Fruit fly (Drosophila melanogaster): ENCODE measurements around the gene CG32756.

The CG32756 gene

DNA sequence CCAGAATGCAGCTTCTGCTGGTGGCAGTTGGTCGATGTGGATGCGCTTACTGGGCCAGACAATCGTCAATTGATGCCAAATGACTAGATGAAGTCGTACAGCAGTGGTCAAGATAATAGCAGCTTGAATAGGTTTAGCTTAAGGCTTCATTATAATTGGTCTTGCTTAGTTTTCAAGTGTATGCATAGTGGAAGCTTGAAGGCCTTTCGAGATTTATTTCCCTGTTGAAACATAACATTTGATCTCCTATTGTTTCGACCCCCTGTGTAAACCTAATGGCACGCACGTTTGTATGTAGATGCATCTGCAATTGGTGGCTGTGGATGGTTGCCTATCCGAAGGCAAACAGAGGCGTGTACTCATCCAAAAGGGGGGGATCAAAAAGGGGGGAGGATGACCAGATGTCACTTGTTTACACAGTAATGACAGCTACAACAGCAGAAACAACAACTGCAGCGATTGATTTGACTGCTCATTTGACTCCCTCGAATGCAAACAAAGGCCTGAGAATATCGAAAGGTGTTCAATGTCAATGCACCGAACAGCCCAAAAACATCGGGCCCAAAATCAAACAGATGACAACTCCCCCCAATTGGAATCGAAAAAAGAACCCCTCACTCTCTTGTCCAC lies 22.7 kb downstream of the CG32756 start (continued):
- TF ChIP-seq jigr1 (GFP tag; IDR thresholded peaks at IDR 0.05) (0 out of 3 replicates have a peak, but pooled peaks have one; percentile 16), Antp (GFP tag; optimal IDR thresholded peaks at IDR 0.05) (peak; percentile 38), Rx (GFP tag; IDR thresholded peaks at IDR 0.05) (0 out of 2 replicates have a peak, but pooled peaks have one; percentile 16), CG11398 (GFP tag; optimal IDR thresholded peaks at IDR 0.05) (peak; percentile 0), H2.0 (GFP tag; IDR thresholded peaks at IDR 0.05) (0 out of 2 replicates have a peak, but pooled peaks have one; percentile 20), D (optimal IDR thresholded peaks at IDR 0.05) (no peak), D (GFP tag; optimal IDR thresholded peaks at IDR 0.05) (peak; percentile 40), HLHmδ (GFP tag; optimal IDR thresholded peaks at IDR 0.05) (no peak), Spps (tag; optimal IDR thresholded peaks at IDR 0.05) (no peak), CHES-1-like (GFP tag; optimal IDR thresholded peaks at IDR 0.05) (no peak), CG3407 (GFP tag; optimal IDR thresholded peaks at IDR 0.05) (peak; percentile 8), Dll (GFP tag; IDR thresholded peaks at IDR 0.05; ENCODE audit: partially characterized antibody) (no peak), CG2889 (GFP tag; IDR thresholded peaks at IDR 0.05) (no peak), ase (GFP tag; IDR thresholded peaks at IDR 0.05) (0 out of 3 replicates have a peak, but pooled peaks have one; percentile 18), onecut (GFP tag; IDR thresholded peaks at IDR 0.05) (peak; percentile 24; the same call in 1 of the 2 replicates), CG12155 (GFP tag; optimal IDR thresholded peaks at IDR 0.05) (no peak), Oli (tag; optimal IDR thresholded peaks at IDR 0.05) (peak; percentile 50), CG11093 (GFP tag; IDR thresholded peaks at IDR 0.05) (no peak), Ada2b (GFP tag; IDR thresholded peaks at IDR 0.05) (no peak), Stat92E (GFP tag; optimal IDR thresholded peaks at IDR 0.05) (no peak), knrl (GFP tag; IDR thresholded peaks at IDR 0.05; ENCODE audit: partially characterized antibody) (no peak), Ravus (GFP tag; IDR thresholded peaks at IDR 0.05) (no peak), CG9817 (tag; optimal IDR thresholded peaks at IDR 0.05) (no peak), CG10267 (tag; optimal IDR thresholded peaks at IDR 0.05) (no peak), CG6272 (GFP tag; IDR thresholded peaks at IDR 0.05) (no peak), sna (GFP tag; IDR thresholded peaks at IDR 0.05; ENCODE audit: partially characterized antibody) (no peak), pan (optimal IDR thresholded peaks at IDR 0.05) (no peak), pan (GFP tag; optimal IDR thresholded peaks at IDR 0.05 in 1 of 2, IDR thresholded peaks at IDR 0.05 in 1 of 2) (peak in 1 of 2 experiments; percentile 67), NfI (GFP tag; optimal IDR thresholded peaks at IDR 0.05) (no peak), lmd (GFP tag; IDR thresholded peaks at IDR 0.05) (peak; percentile 38; the same call in 1 of the 2 replicates), yki (optimal IDR thresholded peaks at IDR 0.05) (no peak), D19A (tag; optimal IDR thresholded peaks at IDR 0.05) (no peak), unpg (GFP tag; optimal IDR thresholded peaks at IDR 0.05) (peak; percentile 56), CG6254 (GFP tag; optimal IDR thresholded peaks at IDR 0.05) (no peak), lbe (GFP tag; optimal IDR thresholded peaks at IDR 0.05) (no peak), Atf6 (GFP tag; IDR thresholded peaks at IDR 0.05) (no peak), dmrt99B (tag; optimal IDR thresholded peaks at IDR 0.05) (peak; percentile 52), CG11504 (tag; optimal IDR thresholded peaks at IDR 0.05) (peak; percentile 61), CG17385 (GFP tag; optimal IDR thresholded peaks at IDR 0.05) (peak; percentile 6), CG30431 (GFP tag; optimal IDR thresholded peaks at IDR 0.05) (no peak), CG12299 (tag; optimal IDR thresholded peaks at IDR 0.05) (no peak), bbx (GFP tag; IDR thresholded peaks at IDR 0.05; ENCODE audit: partially characterized antibody) (no peak), CG10979 (tag; optimal IDR thresholded peaks at IDR 0.05) (peak; percentile 50), seq (GFP tag; IDR thresholded peaks at IDR 0.05) (no peak), Lim3 (GFP tag; IDR thresholded peaks at IDR 0.05) (no peak), CG3163 (GFP tag; optimal IDR thresholded peaks at IDR 0.05) (no peak), BtbVII (GFP tag; optimal IDR thresholded peaks at IDR 0.05) (no peak), CG7357 (GFP tag; IDR thresholded peaks at IDR 0.05) (no peak), btn (GFP tag; optimal IDR thresholded peaks at IDR 0.05) (no peak), Elba2 (GFP tag; optimal IDR thresholded peaks at IDR 0.05) (no peak)
